Worm (Caenorhabditis elegans) whole organism, late embryonic: ENCODE results near the gene srz-14.

ENCODE experiments used
- fkh-10 ChIP-seq: fragments of 150-350 bp; optimal IDR thresholded peaks from 2 replicates; lab custom pipeline; 2014; ENCODE audit warnings: missing biosample characterization, missing genetic modification reagents, missing genetic modification characterization
- hlh-6 ChIP-seq: sonication (generic microtip); optimal IDR thresholded peaks from 2 replicates; lab custom pipeline; 2016; ENCODE audit warnings: missing genotype, missing genetic modification characterization, missing compliant biosample characterization
- syd-9 ChIP-seq: sonication (generic microtip); optimal IDR thresholded peaks from 2 replicates; lab custom pipeline; 2016; ENCODE audit warnings: mild to moderate bottlenecking, missing genetic modification characterization, moderate library complexity, missing compliant biosample characterization

DNA sequence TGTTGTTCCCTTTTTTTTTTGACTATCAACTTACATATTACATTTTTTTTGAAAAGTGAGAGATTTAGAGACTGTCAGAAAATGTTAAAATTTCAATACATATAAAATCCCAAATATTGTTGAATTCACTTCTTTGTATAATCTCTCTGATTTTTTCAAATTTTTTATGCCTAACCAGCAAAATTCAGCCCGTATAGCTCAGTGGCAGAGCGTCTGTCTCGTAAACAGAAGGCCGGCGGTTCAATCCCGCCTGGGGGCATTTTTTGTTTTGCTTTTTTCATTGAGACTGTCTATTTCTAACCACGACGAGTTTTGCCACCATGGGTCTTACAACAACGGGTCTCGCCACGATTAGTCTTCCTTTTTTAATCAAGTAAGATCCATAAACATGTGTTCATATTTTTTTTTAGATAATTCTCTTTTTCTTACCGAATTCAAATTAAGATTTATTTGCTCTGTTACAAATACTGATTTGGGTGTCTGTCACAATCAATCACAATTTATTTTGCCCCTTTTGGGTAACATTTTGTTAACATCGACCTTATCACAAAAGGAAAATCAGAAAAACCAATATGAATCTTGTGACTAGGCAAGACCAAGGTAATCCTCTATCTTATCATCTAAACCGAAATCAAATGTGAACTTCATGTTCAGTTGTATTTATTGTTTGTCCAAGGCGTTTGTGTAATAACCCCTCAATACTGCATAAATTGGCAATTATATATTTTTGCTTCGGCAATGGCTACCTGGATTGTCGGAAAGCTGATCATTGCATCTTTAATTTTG is 35.7 kb downstream of the srz-14 start, which contains the start of gene glc-1:
- no peak for TF ChIP-seq syd-9 (tag; lab: Kevin White, UChicago)
- TF ChIP-seq hlh-6 (tag; lab: Kevin White, UChicago): no peak
- TF ChIP-seq fkh-10 (GFP tag; lab: Kevin White, UChicago): no peak
